Worm (Caenorhabditis elegans): ENCODE results near the gene lep-2.

ce11 chrIV:1010212-1010611, 18.1 kb downstream of the lep-2 start, which contains the start of gene atg-3:
- TF ChIP-seq bed-2 (GFP tag; IDR thresholded peaks at IDR 0.05) (no peak), pha-4 (tag; optimal IDR thresholded peaks at IDR 0.05) (no peak), die-1 (tag; optimal IDR thresholded peaks at IDR 0.05) (no peak), egl-44 (GFP tag; IDR thresholded peaks at IDR 0.05) (no peak), C17E4.6 (GFP tag; IDR thresholded peaks at IDR 0.05) (no peak), B0019.2 (GFP tag; conservative IDR thresholded peaks at IDR 0.05) (no peak), ztf-28 (GFP tag; IDR thresholded peaks at IDR 0.05) (no peak), zfh-2 (GFP tag; conservative IDR thresholded peaks at IDR 0.05) (no peak), snpc-1.1 (tag; optimal IDR thresholded peaks at IDR 0.05; ENCODE audit: insufficient read depth) (no peak), Y79H2A.3 (GFP tag; conservative IDR thresholded peaks at IDR 0.05) (no peak)
